Worm (Caenorhabditis elegans) whole organism, L4 larva: Measurements from ENCODE around the gene cwf-19L2.
A peak's percentile ranks its signal among the peaks of the same experiment; 100 is the strongest.

ENCODE experiments used
- F10B5.3 ChIP-seq: sonication (generic microtip); optimal IDR thresholded peaks from 2 replicates; lab custom pipeline; 2016; ENCODE audit warnings: mild to moderate bottlenecking, missing genetic modification characterization, missing compliant biosample characterization
- F37D6.2 ChIP-seq: sonication (generic microtip); optimal IDR thresholded peaks from 2 replicates; lab custom pipeline; 2016; ENCODE audit warnings: mild to moderate bottlenecking, missing genetic modification characterization, missing compliant biosample characterization
- F49E8.2 ChIP-seq: sonication (generic microtip); optimal IDR thresholded peaks from 2 replicates; lab custom pipeline; 2016; ENCODE audit warnings: missing compliant biosample characterization, mild to moderate bottlenecking, missing genetic modification characterization, borderline replicate concordance
- T20F7.1 ChIP-seq: fragments of 200-800 bp; sonication (Bioruptor generic); optimal IDR thresholded peaks from 2 replicates; lab custom pipeline; 2018; ENCODE audit warnings: mild to moderate bottlenecking, missing genetic modification characterization, missing compliant biosample characterization
- T26A8.4 ChIP-seq: fragments of 200-800 bp; sonication (Bioruptor generic); IDR thresholded peaks from 2 replicates; pipeline ENCODE4 v1.3.6; 2022; ENCODE audit warnings: missing genetic modification characterization, missing compliant biosample characterization
- ZK337.2 ChIP-seq: fragments of 200-800 bp; sonication (Bioruptor generic); IDR thresholded peaks from 2 replicates; pipeline ENCODE4 v1.3.6; 2022; ENCODE audit warnings: missing genetic modification reagents, missing genetic modification characterization, missing compliant biosample characterization
- aha-1 ChIP-seq: fragments of 150-350 bp; peaks from one replicate; lab custom pipeline; 2014; ENCODE audit warnings: missing biosample characterization, missing genetic modification characterization
- arid-1 ChIP-seq: fragments of 200-800 bp; sonication (Bioruptor generic); conservative IDR thresholded peaks from 2 replicates; pipeline ENCODE4 v1.3.6; 2022; ENCODE audit warnings: missing genetic modification reagents, missing genetic modification characterization, missing compliant biosample characterization
- ceh-20 ChIP-seq: fragments of 200-800 bp; sonication (Bioruptor generic); IDR thresholded peaks from 2 replicates; pipeline ENCODE4 v1.3.6; 2022; ENCODE audit warnings: missing genetic modification reagents, missing genetic modification characterization, missing compliant biosample characterization
- ceh-44 ChIP-seq: fragments of 200-800 bp; sonication (Bioruptor generic); IDR thresholded peaks from 2 replicates; pipeline ENCODE4 v1.3.6; 2022; ENCODE audit warnings: missing genetic modification reagents, missing genetic modification characterization, missing compliant biosample characterization
- ceh-82 ChIP-seq: sonication (generic microtip); optimal IDR thresholded peaks from 2 replicates; lab custom pipeline; 2017; ENCODE audit warnings: missing biosample characterization, missing genetic modification characterization
- cey-2 ChIP-seq: sonication (generic microtip); optimal IDR thresholded peaks from 3 replicates; lab custom pipeline; 2017; ENCODE audit warnings: missing genetic modification characterization, mild to moderate bottlenecking, missing compliant biosample characterization, antibody characterized with exemption, borderline replicate concordance; ENCODE audit not compliant: insufficient read depth
- dpl-1 ChIP-seq: fragments of 150-350 bp; optimal IDR thresholded peaks from 2 replicates; lab custom pipeline; 2014; ENCODE audit warnings: missing biosample characterization, missing genetic modification reagents, missing genetic modification characterization
- duxl-1 ChIP-seq: sonication (generic microtip); optimal IDR thresholded peaks from 2 replicates; lab custom pipeline; 2016; ENCODE audit warnings: mild to moderate bottlenecking, missing genetic modification characterization, moderate library complexity, missing compliant biosample characterization; ENCODE audit not compliant: poor library complexity
- dve-1 ChIP-seq: sonication (generic microtip); optimal IDR thresholded peaks from 2 replicates; lab custom pipeline; 2017; ENCODE audit warnings: antibody characterized with exemption, mild to moderate bottlenecking, missing genetic modification characterization, missing compliant biosample characterization; ENCODE audit not compliant: insufficient read depth
- egl-27 ChIP-seq: sonication (generic microtip); optimal IDR thresholded peaks from 3 replicates; lab custom pipeline; 2017; ENCODE audit warnings: missing biosample characterization, missing genetic modification reagents, missing genetic modification characterization
- gei-8 ChIP-seq: fragments of 200-800 bp; sonication (Bioruptor generic); optimal IDR thresholded peaks from 2 replicates; lab custom pipeline; 2018; ENCODE audit warnings: mild to moderate bottlenecking, missing genetic modification characterization, missing compliant biosample characterization
- hlh-11 ChIP-seq: fragments of 200-800 bp; sonication (Bioruptor generic); optimal IDR thresholded peaks from 2 replicates; lab custom pipeline; 2018; ENCODE audit warnings: mild to moderate bottlenecking, missing genetic modification characterization, missing compliant biosample characterization
- hlh-30 ChIP-seq: sonication (generic microtip); optimal IDR thresholded peaks from 2 replicates; lab custom pipeline; 2017; ENCODE audit warnings: antibody characterized with exemption, mild to moderate bottlenecking, missing genetic modification characterization, missing compliant biosample characterization; ENCODE audit not compliant: insufficient read depth
- hmg-1.1 ChIP-seq: fragments of 200-800 bp; sonication (Bioruptor generic); IDR thresholded peaks from 2 replicates; pipeline ENCODE4 v1.3.6; 2022; ENCODE audit warnings: missing genetic modification reagents, missing genetic modification characterization, missing compliant biosample characterization
- jun-1 ChIP-seq: fragments of 150-350 bp; optimal IDR thresholded peaks from 2 replicates; lab custom pipeline; 2014; ENCODE audit warnings: missing biosample characterization, missing genetic modification reagents, missing genetic modification characterization
- lim-7 ChIP-seq: fragments of 200-800 bp; sonication (Bioruptor generic); IDR thresholded peaks from 2 replicates; pipeline ENCODE4 v1.3.6; 2022; ENCODE audit warnings: missing genetic modification characterization, missing compliant biosample characterization
- lin-1 ChIP-seq: fragments of 200-800 bp; sonication (Bioruptor generic); IDR thresholded peaks from 2 replicates; pipeline ENCODE4 v1.3.6; 2022; ENCODE audit warnings: missing genetic modification reagents, missing genetic modification characterization, missing compliant biosample characterization
- lin-29 ChIP-seq: fragments of 200-800 bp; sonication (Bioruptor generic); IDR thresholded peaks from 2 replicates; pipeline ENCODE4 v1.3.6; 2022; ENCODE audit warnings: missing genetic modification reagents, missing genetic modification characterization, missing compliant biosample characterization
- lsy-2 ChIP-seq, 2 experiments: fragments of 150-350 bp in 1 of 2; sonication (generic microtip) in 1 of 2; optimal IDR thresholded peaks; 2 replicates each; lab custom pipeline; 2014 to 2017; ENCODE audit warnings: missing biosample characterization in 2 of 2, missing genetic modification characterization in 2 of 2
- madf-9 ChIP-seq: fragments of 200-800 bp; sonication (Bioruptor generic); conservative IDR thresholded peaks from 2 replicates; pipeline ENCODE4 v1.3.6; 2022; ENCODE audit warnings: missing genetic modification reagents, missing genetic modification characterization, missing compliant biosample characterization
- mdl-1 ChIP-seq, 2 experiments: fragments of 150-350 bp in 1 of 2; sonication (generic microtip) in 1 of 2; optimal IDR thresholded peaks; 2 replicates each; lab custom pipeline; 2014 to 2017; ENCODE audit warnings: missing biosample characterization in 2 of 2, missing genetic modification characterization in 2 of 2
- mep-1 ChIP-seq: fragments of 150-350 bp; sonication (generic microtip); optimal IDR thresholded peaks from 3 replicates; lab custom pipeline; 2014; ENCODE audit warnings: missing biosample characterization, missing genetic modification characterization
- mes-2 ChIP-seq: sonication (generic microtip); optimal IDR thresholded peaks from 2 replicates; lab custom pipeline; 2016; ENCODE audit warnings: missing genotype, mild to moderate bottlenecking, missing genetic modification characterization, missing compliant biosample characterization; ENCODE audit not compliant: poor library complexity, severe bottlenecking
- mxl-3 ChIP-seq: fragments of 200-800 bp; sonication (Bioruptor generic); optimal IDR thresholded peaks from 2 replicates; lab custom pipeline; 2018; ENCODE audit warnings: mild to moderate bottlenecking, missing genetic modification characterization, missing compliant biosample characterization
- nhr-10 ChIP-seq: fragments of 150-350 bp; optimal IDR thresholded peaks from 2 replicates; lab custom pipeline; 2014; ENCODE audit warnings: missing biosample characterization, missing genetic modification characterization
- nhr-102 ChIP-seq: sonication (generic microtip); optimal IDR thresholded peaks from 2 replicates; lab custom pipeline; 2016; ENCODE audit warnings: mild to moderate bottlenecking, missing genetic modification characterization, moderate library complexity, missing compliant biosample characterization
- nhr-11 ChIP-seq: fragments of 150-350 bp; optimal IDR thresholded peaks from 2 replicates; lab custom pipeline; 2014; ENCODE audit warnings: missing biosample characterization, missing genetic modification characterization
- nhr-28 ChIP-seq: fragments of 150-350 bp; optimal IDR thresholded peaks from 2 replicates; lab custom pipeline; 2014; ENCODE audit warnings: missing biosample characterization, missing genetic modification characterization
- nhr-48 ChIP-seq: sonication (generic microtip); optimal IDR thresholded peaks from 2 replicates; lab custom pipeline; 2016; ENCODE audit warnings: mild to moderate bottlenecking, missing genetic modification characterization, missing compliant biosample characterization
- nhr-77 ChIP-seq: fragments of 150-350 bp; optimal IDR thresholded peaks from 2 replicates; lab custom pipeline; 2014; ENCODE audit warnings: missing biosample characterization, missing genetic modification characterization
- pha-4 ChIP-seq, 2 experiments: fragments of 150-350 bp in 1 of 2; fragments of 200-800 bp in 1 of 2; sonication (Bioruptor generic) in 1 of 2; IDR thresholded peaks in 1 of 2; optimal IDR thresholded peaks in 1 of 2; 2 replicates each; pipeline versions ENCODE4 v1.3.6 to Lab custom; 2014 to 2022; ENCODE audit warnings: missing genetic modification characterization in 2 of 2, missing genetic modification reagents in 2 of 2, missing biosample characterization in 1 of 2, missing compliant biosample characterization in 1 of 2
- php-3 ChIP-seq: fragments of 200-800 bp; sonication (Bioruptor generic); IDR thresholded peaks from 2 replicates; pipeline ENCODE4 v1.3.6; 2022; ENCODE audit warnings: missing genetic modification reagents, missing genetic modification characterization, missing compliant biosample characterization
- pqm-1 ChIP-seq: sonication (generic microtip); optimal IDR thresholded peaks from 2 replicates; lab custom pipeline; 2017; ENCODE audit warnings: missing biosample characterization, missing genetic modification characterization
- rbr-2 ChIP-seq: sonication (generic microtip); optimal IDR thresholded peaks from 2 replicates; lab custom pipeline; 2016; ENCODE audit warnings: missing genotype, missing genetic modification characterization, missing compliant biosample characterization
- sdz-12 ChIP-seq: fragments of 200-800 bp; sonication (Bioruptor generic); optimal IDR thresholded peaks from 2 replicates; lab custom pipeline; 2018; ENCODE audit warnings: mild to moderate bottlenecking, missing genetic modification characterization, missing compliant biosample characterization
- set-16 ChIP-seq: fragments of 200-800 bp; sonication (Bioruptor generic); IDR thresholded peaks from 2 replicates; pipeline ENCODE4 v1.3.6; 2022; ENCODE audit warnings: missing genetic modification reagents, missing genetic modification characterization, missing compliant biosample characterization
- tag-97 ChIP-seq: fragments of 200-800 bp; sonication (Bioruptor generic); IDR thresholded peaks from 2 replicates; pipeline ENCODE4 v1.3.6; 2022; ENCODE audit warnings: missing genetic modification characterization, missing compliant biosample characterization
- tra-1 ChIP-seq: fragments of 200-800 bp; sonication (Bioruptor generic); IDR thresholded peaks from 2 replicates; pipeline ENCODE4 v1.3.6; 2022; ENCODE audit warnings: missing genetic modification reagents, missing genetic modification characterization, missing compliant biosample characterization
- unc-130 ChIP-seq: sonication (generic microtip); optimal IDR thresholded peaks from 2 replicates; lab custom pipeline; 2016; ENCODE audit warnings: missing genetic modification reagents, missing genetic modification characterization, missing compliant biosample characterization
- unc-39 ChIP-seq: sonication (generic microtip); optimal IDR thresholded peaks from 2 replicates; lab custom pipeline; 2017; ENCODE audit warnings: missing biosample characterization, missing genetic modification characterization
- unc-62 ChIP-seq, 3 experiments: fragments of 150-350 bp in 1 of 3; sonication (generic microtip); optimal IDR thresholded peaks in 2 of 3; peaks in 1 of 3; 1 replicate in 1 of 3; 2 replicates in 2 of 3; lab custom pipeline; 2014 to 2017; ENCODE audit warnings: missing biosample characterization in 3 of 3, missing genetic modification characterization in 3 of 3, missing genetic modification reagents in 3 of 3, missing genotype in 1 of 3

The cwf-19L2 gene

DNA sequence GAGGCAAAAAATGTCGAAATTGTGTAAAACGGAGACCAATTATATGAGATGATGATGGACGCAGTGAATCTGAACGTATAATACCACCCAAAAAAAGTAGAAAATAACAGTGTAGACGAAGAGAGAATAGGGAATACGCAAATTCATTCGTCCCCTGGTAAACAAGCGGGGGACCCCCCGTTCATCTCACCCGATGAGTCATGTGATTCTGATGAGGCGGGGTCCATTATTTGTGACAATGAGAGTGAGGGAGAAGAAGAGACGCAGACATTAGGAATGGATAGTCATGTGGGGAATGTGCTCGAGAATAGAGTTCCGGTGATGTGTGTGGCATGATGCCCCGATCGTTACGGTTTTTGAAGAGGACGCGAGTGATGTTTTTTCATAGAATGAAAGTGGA is 21.3 kb upstream of the cwf-19L2 start (continued):
- no peak for TF ChIP-seq F10B5.3 (tag; lab: Kevin White, UChicago)
- TF ChIP-seq lin-29 (GFP tag; lab: Robert Waterston, UW), result no peak
- TF ChIP-seq dve-1 (tag; lab: Kevin White, UChicago), result peak; percentile 54
- TF ChIP-seq hmg-1.1 (GFP tag; lab: Robert Waterston, UW), result peak; percentile 69
- no peak for TF ChIP-seq F49E8.2 (tag; lab: Kevin White, UChicago)
- TF ChIP-seq mes-2 (tag; lab: Kevin White, UChicago), result peak; percentile 62
- TF ChIP-seq unc-130 (GFP tag; lab: Kevin White, UChicago), result no peak
- TF ChIP-seq pha-4 (GFP tag; IDR thresholded peaks at IDR 0.05; lab: Robert Waterston, UW), result no peak
- TF ChIP-seq pha-4 (tag; optimal IDR thresholded peaks at IDR 0.05; lab: Kevin White, UChicago), result peak; percentile 87
- TF ChIP-seq jun-1 (tag; lab: Kevin White, UChicago), result no peak
- no peak for TF ChIP-seq gei-8 (GFP tag; lab: Kevin White, UChicago)
- TF ChIP-seq, all 104 proteins: peak for 25

- no peak for TF ChIP-seq ceh-82 (tag; lab: Kevin White, UChicago)
- TF ChIP-seq hlh-11 (tag; lab: Kevin White, UChicago), result peak; percentile 81
- TF ChIP-seq lim-7 (GFP tag; lab: Robert Waterston, UW), result 0 out of 2 replicates have a peak, but pooled peaks have one; percentile 16
- TF ChIP-seq nhr-11 (tag; lab: Kevin White, UChicago), result peak; percentile 23
- TF ChIP-seq hlh-30 (tag; lab: Kevin White, UChicago), result peak; percentile 86
- no peak for TF ChIP-seq rbr-2 (tag; lab: Kevin White, UChicago)
- no peak for TF ChIP-seq tag-97 (GFP tag; lab: Robert Waterston, UW)
- TF ChIP-seq mep-1 (tag; lab: Kevin White, UChicago), result peak; percentile 9
- no peak for TF ChIP-seq cey-2 (tag; lab: Kevin White, UChicago)
- no peak for TF ChIP-seq egl-27 (tag; lab: Kevin White, UChicago)
- peak; percentile 62 for TF ChIP-seq mxl-3 (GFP tag; lab: Kevin White, UChicago)
- no peak for TF ChIP-seq sdz-12 (GFP tag; lab: Kevin White, UChicago)
- no peak for TF ChIP-seq T26A8.4
- 0 out of 2 replicates have a peak, but pooled peaks have one; percentile 42 for TF ChIP-seq tra-1 (GFP tag; lab: Robert Waterston, UW)
- TF ChIP-seq dpl-1 (GFP tag; lab: Kevin White, UChicago), result peak; percentile 6
- TF ChIP-seq unc-39, result no peak
- TF ChIP-seq aha-1, result peak; percentile 77
- TF ChIP-seq T20F7.1 (GFP tag; lab: Kevin White, UChicago), result no peak
- no peak for TF ChIP-seq madf-9 (GFP tag; lab: Robert Waterston, UW)
- no peak for TF ChIP-seq pha-4 (GFP tag; IDR thresholded peaks at IDR 0.05; lab: Robert Waterston, UW)
- no peak for TF ChIP-seq pha-4 (tag; optimal IDR thresholded peaks at IDR 0.05; lab: Kevin White, UChicago)
- no peak for TF ChIP-seq php-3 (GFP tag; lab: Robert Waterston, UW)
- no peak for TF ChIP-seq F37D6.2 (tag; lab: Kevin White, UChicago)
- TF ChIP-seq lsy-2 (tag; optimal IDR thresholded peaks at IDR 0.05; lab: Kevin White, UChicago), result peak in 1 of 2 experiments; percentile 37
- TF ChIP-seq mdl-1 (tag; optimal IDR thresholded peaks at IDR 0.05; lab: Kevin White, UChicago), result peak in 1 of 2 experiments; percentile 35
- TF ChIP-seq set-16 (GFP tag; lab: Robert Waterston, UW), result no peak
- TF ChIP-seq nhr-48, result peak; percentile 47
- TF ChIP-seq nhr-77, result peak; percentile 7
- TF ChIP-seq duxl-1 (tag; lab: Kevin White, UChicago), result no peak
- TF ChIP-seq arid-1, result no peak
- TF ChIP-seq ceh-44 (GFP tag; lab: Robert Waterston, UW), result no peak
- no peak for TF ChIP-seq ZK337.2 (GFP tag; lab: Robert Waterston, UW)
- peak; percentile 72 for TF ChIP-seq dve-1 (tag; lab: Kevin White, UChicago)
- TF ChIP-seq pqm-1 (tag; lab: Kevin White, UChicago), result peak; percentile 70
- no peak for TF ChIP-seq unc-62 (GFP tag; optimal IDR thresholded peaks at IDR 0.05 in 1 of 2; lab: Kevin White, UChicago)
- no peak for TF ChIP-seq unc-62 (tag; optimal IDR thresholded peaks at IDR 0.05; lab: Kevin White, UChicago)
- no peak for TF ChIP-seq nhr-10
- peak; percentile 36; the same call in 1 of the 2 replicates for TF ChIP-seq lin-1 (GFP tag; lab: Robert Waterston, UW)
- peak; percentile 66 for TF ChIP-seq nhr-28 (tag; lab: Kevin White, UChicago)
- TF ChIP-seq ceh-20 (GFP tag; lab: Robert Waterston, UW), result no peak
- no peak for TF ChIP-seq nhr-102 (tag; lab: Kevin White, UChicago)
Observed at ce11 chrIII:7272828-7273227, 20.6 kb upstream of the cwf-19L2 start.
